Worm (Caenorhabditis elegans) whole organism, young adult: Measurements from ENCODE around the gene ben-1.

ENCODE experiments used
- B0035.1 ChIP-seq: sonication (generic microtip); optimal IDR thresholded peaks from 2 replicates; lab custom pipeline; 2016; ENCODE audit warnings: missing genetic modification characterization, mild to moderate bottlenecking, missing compliant biosample characterization, missing genotype, missing genetic modification reagents
- B0336.3 ChIP-seq: fragments of 200-800 bp; sonication (Bioruptor generic); IDR thresholded peaks from 2 replicates; pipeline ENCODE4 v1.3.6; 2022; ENCODE audit warnings: missing genetic modification characterization, missing compliant biosample characterization
- F33H1.4 ChIP-seq: fragments of 200-800 bp; sonication (Bioruptor generic); IDR thresholded peaks from 2 replicates; pipeline ENCODE4 v1.3.6; 2022; ENCODE audit warnings: missing genetic modification reagents, missing genetic modification characterization, missing compliant biosample characterization
- F52B5.7 ChIP-seq: sonication (generic microtip); optimal IDR thresholded peaks from 2 replicates; lab custom pipeline; 2016; ENCODE audit warnings: mild to moderate bottlenecking, missing genetic modification characterization, missing compliant biosample characterization
- F55B11.4 ChIP-seq: sonication (generic microtip); optimal IDR thresholded peaks from 2 replicates; lab custom pipeline; 2016; ENCODE audit warnings: missing compliant biosample characterization, missing genetic modification characterization, borderline replicate concordance; ENCODE audit not compliant: insufficient read depth
- T26A5.8 ChIP-seq: sonication (generic microtip); optimal IDR thresholded peaks from 2 replicates; lab custom pipeline; 2016; ENCODE audit warnings: missing genetic modification characterization, missing compliant biosample characterization
- Y95B8A.8 ChIP-seq: fragments of 200-800 bp; sonication (Bioruptor generic); IDR thresholded peaks from 2 replicates; pipeline ENCODE4 v1.3.6; 2022; ENCODE audit warnings: missing genetic modification reagents, missing genetic modification characterization, missing compliant biosample characterization
- aptf-2 ChIP-seq: fragments of 200-800 bp; sonication (Bioruptor generic); conservative IDR thresholded peaks from 2 replicates; pipeline ENCODE4 v1.3.6; 2022; ENCODE audit warnings: missing genetic modification reagents, missing genetic modification characterization, missing compliant biosample characterization
- atf-7 ChIP-seq: sonication (generic microtip); optimal IDR thresholded peaks from 2 replicates; lab custom pipeline; 2017; ENCODE audit warnings: mild to moderate bottlenecking, missing genetic modification characterization, missing compliant biosample characterization
- attf-5 ChIP-seq: fragments of 200-800 bp; sonication (Bioruptor generic); optimal IDR thresholded peaks from 2 replicates; lab custom pipeline; 2018; ENCODE audit warnings: mild to moderate bottlenecking, missing genetic modification characterization, missing compliant biosample characterization
- attf-6 ChIP-seq: fragments of 200-800 bp; sonication (Bioruptor generic); IDR thresholded peaks from 2 replicates; pipeline ENCODE4 v1.3.6; 2022; ENCODE audit warnings: missing genetic modification reagents, missing genetic modification characterization, missing compliant biosample characterization
- ccch-3 ChIP-seq: fragments of 200-800 bp; sonication (Bioruptor generic); optimal IDR thresholded peaks from 2 replicates; lab custom pipeline; 2018; ENCODE audit warnings: mild to moderate bottlenecking, missing genetic modification characterization, missing compliant biosample characterization
- ceh-79 ChIP-seq: sonication (generic microtip); optimal IDR thresholded peaks from 2 replicates; lab custom pipeline; 2017; ENCODE audit warnings: mild to moderate bottlenecking, missing genetic modification characterization, missing compliant biosample characterization
- dox-1 ChIP-seq: fragments of 200-800 bp; sonication (Bioruptor generic); IDR thresholded peaks from 2 replicates; pipeline ENCODE4 v1.3.6; 2022; ENCODE audit warnings: missing genetic modification reagents, missing genetic modification characterization, missing compliant biosample characterization
- ets-4 ChIP-seq: fragments of 200-800 bp; sonication (Bioruptor generic); optimal IDR thresholded peaks from 2 replicates; lab custom pipeline; 2018; ENCODE audit warnings: mild to moderate bottlenecking, missing genetic modification characterization, missing compliant biosample characterization
- gei-17 ChIP-seq: fragments of 200-800 bp; sonication (Bioruptor generic); optimal IDR thresholded peaks from 2 replicates; lab custom pipeline; 2018; ENCODE audit warnings: mild to moderate bottlenecking, missing genetic modification characterization, missing compliant biosample characterization
- hlh-12 ChIP-seq: sonication (generic microtip); optimal IDR thresholded peaks from 2 replicates; lab custom pipeline; 2016; ENCODE audit warnings: missing genetic modification characterization, missing compliant biosample characterization
- hmg-1.2 ChIP-seq: fragments of 200-800 bp; sonication (Bioruptor generic); IDR thresholded peaks from 2 replicates; pipeline ENCODE4 v1.3.6; 2022; ENCODE audit warnings: missing genetic modification reagents, missing genetic modification characterization, missing compliant biosample characterization
- hmg-20 ChIP-seq: fragments of 200-800 bp; sonication (Bioruptor generic); IDR thresholded peaks from 2 replicates; pipeline ENCODE4 v1.3.6; 2022; ENCODE audit warnings: missing genetic modification reagents, missing genetic modification characterization, missing compliant biosample characterization
- hrde-1 ChIP-seq: sonication (generic microtip); optimal IDR thresholded peaks from 2 replicates; lab custom pipeline; 2016; ENCODE audit warnings: missing genetic modification characterization, mild to moderate bottlenecking, missing compliant biosample characterization, moderate library complexity, missing genotype, missing genetic modification reagents, borderline replicate concordance
- hsf-1 ChIP-seq: fragments of 200-800 bp; sonication (Bioruptor generic); IDR thresholded peaks from 2 replicates; pipeline ENCODE4 v1.3.6; 2022; ENCODE audit warnings: missing genetic modification reagents, missing genetic modification characterization, missing compliant biosample characterization
- let-526 ChIP-seq: fragments of 200-800 bp; sonication (Bioruptor generic); IDR thresholded peaks from 2 replicates; pipeline ENCODE4 v1.3.6; 2022; ENCODE audit warnings: missing genetic modification reagents, missing genetic modification characterization, missing compliant biosample characterization
- let-607 ChIP-seq, 2 experiments: fragments of 200-800 bp in 1 of 2; sonication (Bioruptor generic) in 1 of 2; sonication (generic microtip) in 1 of 2; optimal IDR thresholded peaks; 2 replicates each; lab custom pipeline; 2016 to 2018; ENCODE audit warnings: mild to moderate bottlenecking in 2 of 2, missing compliant biosample characterization in 2 of 2, missing genetic modification characterization in 2 of 2, moderate library complexity in 2 of 2, missing genotype in 1 of 2
- lsl-1 ChIP-seq: fragments of 200-800 bp; sonication (Bioruptor generic); optimal IDR thresholded peaks from 2 replicates; lab custom pipeline; 2018; ENCODE audit warnings: mild to moderate bottlenecking, missing genetic modification characterization, moderate library complexity, missing compliant biosample characterization
- madf-10 ChIP-seq: sonication (generic microtip); optimal IDR thresholded peaks from 2 replicates; lab custom pipeline; 2016; ENCODE audit warnings: mild to moderate bottlenecking, missing genetic modification characterization, missing compliant biosample characterization
- mel-28 ChIP-seq: sonication (generic microtip); optimal IDR thresholded peaks from 2 replicates; lab custom pipeline; 2016; ENCODE audit warnings: borderline replicate concordance, mild to moderate bottlenecking, missing genetic modification characterization, missing compliant biosample characterization
- nfya-1 ChIP-seq: sonication (generic microtip); optimal IDR thresholded peaks from 2 replicates; lab custom pipeline; 2017; ENCODE audit warnings: antibody characterized with exemption, missing compliant biosample characterization, missing genetic modification characterization, borderline replicate concordance; ENCODE audit not compliant: insufficient read depth
- nfyb-1 ChIP-seq: fragments of 200-800 bp; sonication (Bioruptor generic); IDR thresholded peaks from 2 replicates; pipeline ENCODE4 v1.3.6; 2022; ENCODE audit warnings: missing genetic modification reagents, missing genetic modification characterization, missing compliant biosample characterization
- nhr-120 ChIP-seq: fragments of 200-800 bp; sonication (Bioruptor generic); IDR thresholded peaks from 2 replicates; pipeline ENCODE4 v1.3.6; 2022; ENCODE audit warnings: missing genetic modification characterization, missing compliant biosample characterization
- nhr-179 ChIP-seq: sonication (generic microtip); optimal IDR thresholded peaks from 2 replicates; lab custom pipeline; 2016; ENCODE audit warnings: mild to moderate bottlenecking, missing genetic modification characterization, missing compliant biosample characterization
- nhr-27 ChIP-seq: fragments of 200-800 bp; sonication (Bioruptor generic); optimal IDR thresholded peaks from 2 replicates; lab custom pipeline; 2018; ENCODE audit warnings: mild to moderate bottlenecking, missing genetic modification characterization, moderate library complexity, missing compliant biosample characterization
- nhr-80 ChIP-seq: sonication (generic microtip); optimal IDR thresholded peaks from 2 replicates; lab custom pipeline; 2016; ENCODE audit warnings: missing genetic modification characterization, missing compliant biosample characterization
- sdz-38 ChIP-seq: sonication (generic microtip); optimal IDR thresholded peaks from 2 replicates; lab custom pipeline; 2016; ENCODE audit warnings: missing genotype, missing genetic modification characterization, missing compliant biosample characterization
- snpc-1.1 ChIP-seq: sonication (generic microtip); optimal IDR thresholded peaks from 2 replicates; lab custom pipeline; 2017; ENCODE audit warnings: missing genetic modification characterization, mild to moderate bottlenecking, missing compliant biosample characterization, antibody characterized with exemption, moderate library complexity, missing genotype, missing genetic modification reagents; ENCODE audit not compliant: insufficient read depth
- snpc-4 ChIP-seq, 5 experiments: fragments of 150-350 bp in 1 of 5; sonication (generic microtip) in 4 of 5; optimal IDR thresholded peaks; 2 replicates each; lab custom pipeline; 2014 to 2018; ENCODE audit warnings: missing genetic modification characterization in 5 of 5, missing biosample characterization in 3 of 5, antibody characterized with exemption in 2 of 5, mild to moderate bottlenecking in 2 of 5, missing compliant biosample characterization in 2 of 5, missing genotype in 2 of 5, moderate library complexity in 2 of 5, missing genetic modification reagents in 1 of 5
- somi-1 ChIP-seq: fragments of 200-800 bp; sonication (Bioruptor generic); optimal IDR thresholded peaks from 2 replicates; lab custom pipeline; 2018; ENCODE audit warnings: mild to moderate bottlenecking, missing genetic modification characterization, missing compliant biosample characterization
- tbp1 ChIP-seq: fragments of 200-800 bp; sonication (Bioruptor generic); optimal IDR thresholded peaks from 2 replicates; lab custom pipeline; 2018; ENCODE audit warnings: mild to moderate bottlenecking, missing genetic modification characterization, missing compliant biosample characterization
- unc-62 ChIP-seq: fragments of 150-350 bp; optimal IDR thresholded peaks from 2 replicates; lab custom pipeline; 2014; ENCODE audit warnings: missing biosample characterization, missing genetic modification reagents, missing genetic modification characterization
- ztf-22 ChIP-seq: fragments of 200-800 bp; sonication (Bioruptor generic); optimal IDR thresholded peaks from 2 replicates; lab custom pipeline; 2018; ENCODE audit warnings: mild to moderate bottlenecking, missing genetic modification characterization, moderate library complexity, missing compliant biosample characterization
- ztf-25 ChIP-seq: fragments of 200-800 bp; sonication (Bioruptor generic); IDR thresholded peaks from 2 replicates; pipeline ENCODE4 v1.3.6; 2022; ENCODE audit warnings: missing genetic modification reagents, missing genetic modification characterization, missing compliant biosample characterization
- ztf-28 ChIP-seq: fragments of 200-800 bp; sonication (Bioruptor generic); IDR thresholded peaks from 2 replicates; pipeline ENCODE4 v1.3.6; 2022; ENCODE audit warnings: missing genetic modification reagents, missing genetic modification characterization, missing compliant biosample characterization
- ztf-3 ChIP-seq: fragments of 200-800 bp; sonication (Bioruptor generic); optimal IDR thresholded peaks from 2 replicates; lab custom pipeline; 2018; ENCODE audit warnings: mild to moderate bottlenecking, missing genetic modification characterization, missing compliant biosample characterization

ben-1 gene

DNA sequence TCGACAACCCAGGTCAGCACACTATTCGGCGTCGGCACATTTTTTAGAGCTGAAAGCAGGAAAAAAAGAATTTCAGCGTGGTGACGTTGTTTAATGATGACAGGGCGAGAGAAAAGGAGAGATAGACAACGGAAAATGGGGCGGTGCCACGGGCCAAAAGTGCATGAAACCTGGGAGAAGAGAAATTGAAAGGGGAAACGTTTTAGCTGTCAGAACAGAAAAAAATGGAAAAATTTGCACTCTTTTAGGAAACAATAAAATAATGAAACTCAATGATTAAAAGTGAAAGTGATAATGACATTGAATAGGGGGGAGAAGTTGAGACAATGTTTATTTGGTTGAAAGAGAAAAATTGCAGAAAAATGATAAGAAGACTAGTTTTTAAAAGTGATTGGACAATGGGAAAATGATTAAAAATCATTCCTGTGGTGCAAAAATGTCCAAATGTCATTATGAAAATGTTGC lies 11.7 kb downstream of the ben-1 start, which contains the start of gene pitp-1:
TSS of gene pitp-1 (minus strand) at position 51 of the 465 bp plus-strand sequence.
- TF ChIP-seq ceh-79 (no peak), unc-62 (peak; percentile 41), nhr-27 (no peak), attf-6 (GFP tag; lab: Robert Waterston, UW) (no peak), nfya-1 (tag; lab: Kevin White, UChicago) (no peak), B0035.1 (tag; lab: Kevin White, UChicago) (no peak), nhr-80 (tag; lab: Kevin White, UChicago) (peak; percentile 75), hsf-1 (GFP tag; lab: Robert Waterston, UW) (no peak), hlh-12 (tag; lab: Kevin White, UChicago) (no peak), ccch-3 (GFP tag; lab: Kevin White, UChicago) (no peak), snpc-4 (GFP tag; optimal IDR thresholded peaks at IDR 0.05; lab: Kevin White, UChicago) (no peak), snpc-4 (tag; optimal IDR thresholded peaks at IDR 0.05; lab: Kevin White, UChicago) (no peak)

DNA sequence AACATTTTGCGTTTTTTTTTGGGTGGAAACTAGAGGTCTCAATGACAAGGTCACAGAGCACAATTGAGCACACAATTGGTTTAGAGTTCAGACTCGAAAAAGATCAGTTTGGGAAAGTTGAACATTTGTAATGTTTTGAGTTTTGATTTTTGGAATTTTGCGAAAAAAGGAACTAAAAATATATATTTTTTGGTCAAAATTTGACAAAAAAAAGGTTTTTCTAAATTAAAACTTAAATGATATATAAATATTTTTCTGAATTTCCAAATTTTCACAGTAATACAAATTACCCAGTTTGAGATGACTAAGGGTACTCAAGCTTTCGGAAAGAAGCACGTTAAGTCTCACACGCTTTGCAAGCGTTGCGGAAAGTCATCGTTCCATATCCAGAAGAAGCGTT lies 13.1 kb downstream of the ben-1 start, which contains the start of gene rpl-37:
TSS of gene rpl-37 (plus strand) at position 301 of the 400 bp plus-strand sequence.
- TF ChIP-seq nhr-120 (GFP tag; lab: Robert Waterston, UW): no peak
- no peak for TF ChIP-seq madf-10 (tag; lab: Kevin White, UChicago)
- no peak for TF ChIP-seq sdz-38 (tag; lab: Kevin White, UChicago)
- no peak for TF ChIP-seq mel-28
- no peak for TF ChIP-seq gei-17 (GFP tag; lab: Kevin White, UChicago)
- TF ChIP-seq hmg-20 (GFP tag; lab: Robert Waterston, UW): no peak
- no peak for TF ChIP-seq B0035.1 (tag; lab: Kevin White, UChicago)
- no peak for TF ChIP-seq F52B5.7 (tag; lab: Kevin White, UChicago)
- no peak for TF ChIP-seq let-526
- TF ChIP-seq ets-4 (GFP tag; lab: Kevin White, UChicago): no peak
- no peak for TF ChIP-seq ztf-3 (GFP tag; lab: Kevin White, UChicago)
- no peak for TF ChIP-seq nhr-179 (tag; lab: Kevin White, UChicago)
- no peak for TF ChIP-seq somi-1 (GFP tag; lab: Kevin White, UChicago)
- TF ChIP-seq B0336.3 (GFP tag; lab: Robert Waterston, UW): no peak
- TF ChIP-seq hsf-1 (GFP tag; lab: Robert Waterston, UW): no peak
- TF ChIP-seq attf-5 (GFP tag; lab: Kevin White, UChicago): no peak
- no peak for TF ChIP-seq ztf-25

DNA sequence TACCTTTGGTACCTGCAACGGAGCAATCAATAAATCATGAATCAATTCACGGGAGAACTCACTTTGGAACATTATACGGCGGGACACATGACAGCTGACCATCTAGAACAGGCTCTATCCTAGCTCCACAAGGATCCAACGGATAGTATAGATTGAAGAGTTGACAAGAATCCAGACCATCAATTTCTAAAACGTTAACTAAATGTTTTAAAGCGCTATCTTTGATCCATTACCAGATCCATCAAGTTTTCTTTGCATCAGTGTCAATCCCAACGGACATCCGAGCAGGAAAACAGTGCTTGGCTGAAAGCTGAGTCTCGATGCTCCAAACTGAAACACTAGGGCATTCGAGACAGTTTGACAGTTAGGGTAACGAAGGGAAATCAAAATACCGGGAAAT lies 18.1 kb downstream of the ben-1 start:
- TF ChIP-seq snpc-4 (GFP tag; optimal IDR thresholded peaks at IDR 0.05; lab: Kevin White, UChicago) (no peak), snpc-4 (tag; optimal IDR thresholded peaks at IDR 0.05; lab: Kevin White, UChicago) (no peak), F33H1.4 (GFP tag; lab: Robert Waterston, UW) (no peak)

- no peak for TF ChIP-seq T26A5.8 (tag; lab: Kevin White, UChicago)
- TF ChIP-seq nhr-179 (tag; lab: Kevin White, UChicago): no peak
- TF ChIP-seq F55B11.4 (tag; lab: Kevin White, UChicago): no peak
- no peak for TF ChIP-seq Y95B8A.8 (GFP tag; lab: Robert Waterston, UW)
- no peak for TF ChIP-seq ztf-28 (GFP tag; lab: Robert Waterston, UW)
- TF ChIP-seq nfyb-1: no peak
- no peak for TF ChIP-seq B0035.1 (tag; lab: Kevin White, UChicago)
- TF ChIP-seq hmg-1.2 (GFP tag; lab: Robert Waterston, UW): peak; percentile 63; the same call in 1 of the 2 replicates
- peak; percentile 41 for TF ChIP-seq ets-4 (GFP tag; lab: Kevin White, UChicago)
- peak; percentile 50 for TF ChIP-seq ztf-22 (GFP tag; lab: Kevin White, UChicago)
- no peak for TF ChIP-seq aptf-2
- TF ChIP-seq tbp1: peak; percentile 23
- TF ChIP-seq lsl-1: no peak
- no peak for TF ChIP-seq hrde-1
- TF ChIP-seq dox-1 (GFP tag; lab: Robert Waterston, UW): peak; percentile 34; the same call in 1 of the 2 replicates
- TF ChIP-seq ceh-79: no peak
- no peak for TF ChIP-seq snpc-1.1 (tag; lab: Kevin White, UChicago)
- TF ChIP-seq atf-7 (tag; lab: Kevin White, UChicago): peak; percentile 47
- peak; percentile 70 to 76 for TF ChIP-seq let-607 (tag; optimal IDR thresholded peaks at IDR 0.05; lab: Kevin White, UChicago)
Observed at ce11 chrIII:3520417-3520816, 21.0 kb downstream of the ben-1 start.
